Fruit fly (Drosophila melanogaster): ENCODE results near the gene dmt.

Gene dmt

dm6 chr3R:9704183-9705007 lies 6.5 kb upstream of the dmt start (continued):
- TF ChIP-seq pan (optimal IDR thresholded peaks at IDR 0.05) = no peak
- no peak for TF ChIP-seq pan (GFP tag; optimal IDR thresholded peaks at IDR 0.05 in 1 of 2, IDR thresholded peaks at IDR 0.05 in 1 of 2)
- no peak for TF ChIP-seq Dp (GFP tag; optimal IDR thresholded peaks at IDR 0.05)
- peak; percentile 59 for TF ChIP-seq Med (GFP tag)
- TF ChIP-seq fd64A (GFP tag; optimal IDR thresholded peaks at IDR 0.05) = peak; percentile 25
- no peak for TF ChIP-seq Optix (GFP tag; IDR thresholded peaks at IDR 0.05)
- TF ChIP-seq cwo (GFP tag; optimal IDR thresholded peaks at IDR 0.05) = peak; percentile 73
- TF ChIP-seq jing (GFP tag; optimal IDR thresholded peaks at IDR 0.05) = no peak
- TF ChIP-seq Ssrp (tag; optimal IDR thresholded peaks at IDR 0.05) = no peak
- no peak for TF ChIP-seq Chrac-16 (GFP tag; optimal IDR thresholded peaks at IDR 0.05)
- no peak for TF ChIP-seq BEAF-32 (GFP tag; optimal IDR thresholded peaks at IDR 0.05)
- TF ChIP-seq ewg (GFP tag; optimal IDR thresholded peaks at IDR 0.05) = no peak
- TF ChIP-seq B-H1 (GFP tag; IDR thresholded peaks at IDR 0.05) = no peak
- no peak for TF ChIP-seq CG13424 (tag; optimal IDR thresholded peaks at IDR 0.05)
- TF ChIP-seq CG10267 (tag; optimal IDR thresholded peaks at IDR 0.05) = no peak
- TF ChIP-seq CG6654 (GFP tag; optimal IDR thresholded peaks at IDR 0.05) = no peak
- no peak for TF ChIP-seq eve (GFP tag; optimal IDR thresholded peaks at IDR 0.05)
- TF ChIP-seq ken (GFP tag; IDR thresholded peaks at IDR 0.05) = no peak
- no peak for TF ChIP-seq Max (GFP tag; optimal IDR thresholded peaks at IDR 0.05)
- peak; percentile 81 for TF ChIP-seq CG8478 (optimal IDR thresholded peaks at IDR 0.05)
- no peak for TF ChIP-seq HLH3B (GFP tag; IDR thresholded peaks at IDR 0.05)
- TF ChIP-seq luna (GFP tag; optimal IDR thresholded peaks at IDR 0.05) = no peak
- TF ChIP-seq az2 (GFP tag; optimal IDR thresholded peaks at IDR 0.05) = no peak
- no peak for TF ChIP-seq CG1233 (GFP tag; optimal IDR thresholded peaks at IDR 0.05)
- peak; percentile 7 for TF ChIP-seq CG15514 (GFP tag; optimal IDR thresholded peaks at IDR 0.05)
- no peak for TF ChIP-seq ems (GFP tag; optimal IDR thresholded peaks at IDR 0.05)
- no peak for TF ChIP-seq scrt (GFP tag; optimal IDR thresholded peaks at IDR 0.05)
- TF ChIP-seq CG3163 (GFP tag; optimal IDR thresholded peaks at IDR 0.05) = peak; percentile 10
- TF ChIP-seq zen (tag; optimal IDR thresholded peaks at IDR 0.05) = no peak
- no peak for TF ChIP-seq C15 (GFP tag; IDR thresholded peaks at IDR 0.05)
- no peak for TF ChIP-seq CG8765 (GFP tag; IDR thresholded peaks at IDR 0.05)
- no peak for TF ChIP-seq lilli (GFP tag; optimal IDR thresholded peaks at IDR 0.05)
- TF ChIP-seq CG2678 (tag; optimal IDR thresholded peaks at IDR 0.05) = no peak
- no peak for TF ChIP-seq CG6854 (GFP tag; optimal IDR thresholded peaks at IDR 0.05)
- TF ChIP-seq Atf6 (GFP tag; IDR thresholded peaks at IDR 0.05) = no peak
- no peak for TF ChIP-seq Rfx (GFP tag; IDR thresholded peaks at IDR 0.05)
- no peak for TF ChIP-seq mam (GFP tag; optimal IDR thresholded peaks at IDR 0.05)
- no peak for TF ChIP-seq CG12104 (GFP tag; optimal IDR thresholded peaks at IDR 0.05)
- TF ChIP-seq sna (GFP tag; IDR thresholded peaks at IDR 0.05; ENCODE audit: partially characterized antibody) = no peak
- TF ChIP-seq crol (GFP tag; IDR thresholded peaks at IDR 0.05) = no peak
- no peak for TF ChIP-seq hkb (optimal IDR thresholded peaks at IDR 0.05)
- no peak for TF ChIP-seq hkb (GFP tag; IDR thresholded peaks at IDR 0.05)
- TF ChIP-seq cato (GFP tag; optimal IDR thresholded peaks at IDR 0.05; ENCODE audit: borderline replicate concordance) = no peak
- peak; percentile 82 for TF ChIP-seq CG10543 (GFP tag; optimal IDR thresholded peaks at IDR 0.05)
- TF ChIP-seq Trl (optimal IDR thresholded peaks at IDR 0.05) = peak; percentile 69 to 90
- TF ChIP-seq Trl (GFP tag; optimal IDR thresholded peaks at IDR 0.05) = no peak
- no peak for TF ChIP-seq CG2199 (GFP tag; IDR thresholded peaks at IDR 0.05)
- TF ChIP-seq CG15479 (GFP tag; optimal IDR thresholded peaks at IDR 0.05) = peak; percentile 91
- TF ChIP-seq chif (GFP tag; optimal IDR thresholded peaks at IDR 0.05) = no peak
- peak; percentile 96 for TF ChIP-seq CG34376 (GFP tag; optimal IDR thresholded peaks at IDR 0.05)
- no peak for TF ChIP-seq CG13123 (GFP tag; optimal IDR thresholded peaks at IDR 0.05)
